Fruit fly (Drosophila melanogaster) whole organism: ENCODE data around the gene PH4alphaSG1.

Experiments used
- CG8478 ChIP-seq: fragments of >200 bp; optimal IDR thresholded peaks from 2 replicates; lab custom pipeline; 2018; ENCODE audit warnings: inconsistent platforms
- Dll ChIP-seq: fragments of >200 bp; optimal IDR thresholded peaks from 2 replicates; lab custom pipeline; 2017

DNA sequence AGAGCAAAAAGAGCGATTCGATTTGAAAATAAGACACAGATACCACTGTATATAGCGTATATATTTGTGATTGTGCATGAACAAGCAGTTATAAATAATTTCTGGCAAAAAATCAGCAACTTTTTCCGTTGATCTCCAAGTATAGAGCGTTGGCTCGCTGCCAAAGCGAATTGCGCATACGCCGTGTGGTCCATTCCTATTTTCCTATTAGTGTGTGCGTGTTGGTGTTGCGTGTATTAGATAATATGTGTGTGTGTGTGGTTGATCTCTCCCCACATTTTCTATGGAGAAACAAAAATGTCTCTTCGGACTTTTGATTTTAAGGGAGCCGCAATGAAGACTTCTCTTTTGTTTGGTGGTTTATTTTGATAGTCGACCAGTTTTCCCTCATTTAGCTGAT lies 47.1 kb upstream of the PH4alphaSG1 start:
- TF ChIP-seq CG8478 (lab: Kevin White, UChicago), result no peak
- TF ChIP-seq Dll (lab: Kevin White, UChicago), result no peak
